Worm (Caenorhabditis elegans) whole organism, late embryonic: ENCODE measurements around the gene nfm-1.

Experiments used
- C08G9.2 ChIP-seq: sonication (generic microtip); optimal IDR thresholded peaks from 2 replicates; lab custom pipeline; 2016; ENCODE audit warnings: mild to moderate bottlenecking, missing genetic modification characterization, moderate library complexity, missing compliant biosample characterization
- C38D4.7 ChIP-seq: fragments of 200-800 bp; sonication (Bioruptor generic); optimal IDR thresholded peaks from 2 replicates; lab custom pipeline; 2018; ENCODE audit warnings: mild to moderate bottlenecking, missing genetic modification characterization, moderate library complexity, missing compliant biosample characterization
- F13H6.1 ChIP-seq: sonication (generic microtip); optimal IDR thresholded peaks from 2 replicates; lab custom pipeline; 2016; ENCODE audit warnings: missing genetic modification characterization, missing compliant biosample characterization
- K09A11.1 ChIP-seq: sonication (generic microtip); optimal IDR thresholded peaks from 2 replicates; lab custom pipeline; 2017; ENCODE audit warnings: antibody characterized with exemption, mild to moderate bottlenecking, missing genetic modification characterization, missing compliant biosample characterization; ENCODE audit not compliant: insufficient read depth
- T23F11.4 ChIP-seq: fragments of 200-800 bp; sonication (Bioruptor generic); optimal IDR thresholded peaks from 2 replicates; lab custom pipeline; 2018; ENCODE audit warnings: mild to moderate bottlenecking, missing genetic modification characterization, missing compliant biosample characterization
- Y22D7AL.16 ChIP-seq: sonication (generic microtip); optimal IDR thresholded peaks from 2 replicates; lab custom pipeline; 2016; ENCODE audit warnings: missing genetic modification characterization, missing compliant biosample characterization
- ama-1 ChIP-seq: fragments of 150-350 bp; optimal IDR thresholded peaks from 2 replicates; lab custom pipeline; 2014
- ceh-18 ChIP-seq: sonication (generic microtip); optimal IDR thresholded peaks from 2 replicates; lab custom pipeline; 2016; ENCODE audit warnings: missing genetic modification characterization, missing compliant biosample characterization
- ceh-19 ChIP-seq: fragments of 200-800 bp; sonication (Bioruptor generic); optimal IDR thresholded peaks from 2 replicates; lab custom pipeline; 2018; ENCODE audit warnings: mild to moderate bottlenecking, missing genetic modification characterization, missing compliant biosample characterization
- ceh-2 ChIP-seq: sonication (generic microtip); optimal IDR thresholded peaks from 2 replicates; lab custom pipeline; 2016; ENCODE audit warnings: missing genotype, missing genetic modification characterization, missing compliant biosample characterization
- ceh-24 ChIP-seq: sonication (generic microtip); optimal IDR thresholded peaks from 2 replicates; lab custom pipeline; 2016; ENCODE audit warnings: mild to moderate bottlenecking, missing genetic modification characterization, missing compliant biosample characterization
- ceh-30 ChIP-seq: fragments of 150-350 bp; optimal IDR thresholded peaks from 2 replicates; lab custom pipeline; 2014; ENCODE audit warnings: missing biosample characterization, missing genetic modification characterization
- ceh-31 ChIP-seq: sonication (generic microtip); optimal IDR thresholded peaks from 2 replicates; lab custom pipeline; 2016; ENCODE audit warnings: missing genetic modification characterization, missing compliant biosample characterization
- ceh-34 ChIP-seq: sonication (generic microtip); optimal IDR thresholded peaks from 2 replicates; lab custom pipeline; 2016; ENCODE audit warnings: mild to moderate bottlenecking, missing genetic modification characterization, missing compliant biosample characterization
- che-1 ChIP-seq: sonication (generic microtip); optimal IDR thresholded peaks from 2 replicates; lab custom pipeline; 2016; ENCODE audit warnings: mild to moderate bottlenecking, missing genetic modification characterization, missing compliant biosample characterization
- dmd-4 ChIP-seq: sonication (generic microtip); optimal IDR thresholded peaks from 2 replicates; lab custom pipeline; 2016; ENCODE audit warnings: borderline replicate concordance, missing genetic modification characterization, missing compliant biosample characterization
- dve-1 ChIP-seq: sonication (generic microtip); optimal IDR thresholded peaks from 2 replicates; lab custom pipeline; 2017; ENCODE audit warnings: antibody characterized with exemption, mild to moderate bottlenecking, missing genetic modification characterization, missing compliant biosample characterization
- elt-4 ChIP-seq: sonication (generic microtip); optimal IDR thresholded peaks from 2 replicates; lab custom pipeline; 2016; ENCODE audit warnings: missing genetic modification characterization, missing compliant biosample characterization
- eyg-1 ChIP-seq: sonication (generic microtip); optimal IDR thresholded peaks from 2 replicates; lab custom pipeline; 2016; ENCODE audit warnings: missing genotype, missing genetic modification characterization, missing compliant biosample characterization
- fax-1 ChIP-seq: sonication (generic microtip); optimal IDR thresholded peaks from 2 replicates; lab custom pipeline; 2016; ENCODE audit warnings: missing genotype, missing genetic modification characterization, missing compliant biosample characterization
- fkh-10 ChIP-seq: fragments of 150-350 bp; optimal IDR thresholded peaks from 2 replicates; lab custom pipeline; 2014; ENCODE audit warnings: missing biosample characterization, missing genetic modification reagents, missing genetic modification characterization
- hlh-13 ChIP-seq: fragments of 200-800 bp; sonication (Bioruptor generic); optimal IDR thresholded peaks from 2 replicates; lab custom pipeline; 2018; ENCODE audit warnings: mild to moderate bottlenecking, missing genetic modification characterization, missing compliant biosample characterization
- hlh-30 ChIP-seq: sonication (generic microtip); optimal IDR thresholded peaks from 2 replicates; lab custom pipeline; 2017; ENCODE audit warnings: antibody characterized with exemption, missing genetic modification characterization, missing compliant biosample characterization; ENCODE audit not compliant: insufficient read depth
- nfya-1 ChIP-seq: sonication (generic microtip); optimal IDR thresholded peaks from 2 replicates; lab custom pipeline; 2017; ENCODE audit warnings: missing genetic modification characterization, mild to moderate bottlenecking, missing compliant biosample characterization, antibody characterized with exemption, moderate library complexity
- nhr-232 ChIP-seq: sonication (generic microtip); optimal IDR thresholded peaks from 2 replicates; lab custom pipeline; 2016; ENCODE audit warnings: missing genetic modification characterization, missing compliant biosample characterization
- odd-2 ChIP-seq: sonication (generic microtip); optimal IDR thresholded peaks from 2 replicates; lab custom pipeline; 2017; ENCODE audit warnings: antibody characterized with exemption, mild to moderate bottlenecking, missing genetic modification characterization, missing compliant biosample characterization
- pat-9 ChIP-seq: fragments of 200-800 bp; sonication (Bioruptor generic); optimal IDR thresholded peaks from 2 replicates; lab custom pipeline; 2018; ENCODE audit warnings: mild to moderate bottlenecking, missing genetic modification characterization, moderate library complexity, missing compliant biosample characterization
- pax-1 ChIP-seq: fragments of 150-350 bp; optimal IDR thresholded peaks from 2 replicates; lab custom pipeline; 2014; ENCODE audit warnings: missing biosample characterization, missing genetic modification characterization
- pha-4 ChIP-seq: fragments of 150-350 bp; optimal IDR thresholded peaks from 2 replicates; lab custom pipeline; 2018; ENCODE audit warnings: missing biosample characterization, missing genetic modification reagents, missing genetic modification characterization
- pqm-1 ChIP-seq: sonication (generic microtip); optimal IDR thresholded peaks from 2 replicates; lab custom pipeline; 2016; ENCODE audit warnings: missing genetic modification characterization, missing compliant biosample characterization
- rnt-1 ChIP-seq: sonication (generic microtip); optimal IDR thresholded peaks from 2 replicates; lab custom pipeline; 2016; ENCODE audit warnings: missing genetic modification characterization, missing compliant biosample characterization
- sdc-2 ChIP-seq: sonication (generic microtip); optimal IDR thresholded peaks from 2 replicates; lab custom pipeline; 2016; ENCODE audit warnings: missing genotype, missing genetic modification characterization, missing compliant biosample characterization
- sox-4 ChIP-seq: sonication (generic microtip); optimal IDR thresholded peaks from 2 replicates; lab custom pipeline; 2017; ENCODE audit warnings: mild to moderate bottlenecking, missing genetic modification characterization, inconsistent platforms, missing compliant biosample characterization
- tbx-2 ChIP-seq: sonication (generic microtip); optimal IDR thresholded peaks from 2 replicates; lab custom pipeline; 2016; ENCODE audit warnings: missing genetic modification characterization, missing compliant biosample characterization
- tbx-7 ChIP-seq: sonication (generic microtip); optimal IDR thresholded peaks from 2 replicates; lab custom pipeline; 2016; ENCODE audit warnings: missing genotype, missing genetic modification characterization, missing compliant biosample characterization
- unc-3 ChIP-seq, 2 experiments: fragments of 200-800 bp in 1 of 2; sonication (Bioruptor generic) in 1 of 2; sonication (generic microtip) in 1 of 2; conservative IDR thresholded peaks in 1 of 2; optimal IDR thresholded peaks in 1 of 2; 2 replicates each; pipeline versions ENCODE4 v1.3.6 to Lab custom; 2016 to 2022; ENCODE audit warnings: missing compliant biosample characterization in 2 of 2, missing genetic modification characterization in 2 of 2, missing genetic modification reagents in 1 of 2
- unc-42 ChIP-seq: sonication (generic microtip); optimal IDR thresholded peaks from 2 replicates; lab custom pipeline; 2016; ENCODE audit warnings: missing genotype, missing genetic modification characterization, missing compliant biosample characterization
- unc-55 ChIP-seq: sonication (generic microtip); optimal IDR thresholded peaks from 2 replicates; lab custom pipeline; 2017; ENCODE audit warnings: missing biosample characterization, missing genetic modification reagents, missing genetic modification characterization
- zip-5 ChIP-seq: sonication (generic microtip); optimal IDR thresholded peaks from 2 replicates; lab custom pipeline; 2016; ENCODE audit warnings: missing genetic modification characterization, missing compliant biosample characterization

nfm-1 gene

DNA sequence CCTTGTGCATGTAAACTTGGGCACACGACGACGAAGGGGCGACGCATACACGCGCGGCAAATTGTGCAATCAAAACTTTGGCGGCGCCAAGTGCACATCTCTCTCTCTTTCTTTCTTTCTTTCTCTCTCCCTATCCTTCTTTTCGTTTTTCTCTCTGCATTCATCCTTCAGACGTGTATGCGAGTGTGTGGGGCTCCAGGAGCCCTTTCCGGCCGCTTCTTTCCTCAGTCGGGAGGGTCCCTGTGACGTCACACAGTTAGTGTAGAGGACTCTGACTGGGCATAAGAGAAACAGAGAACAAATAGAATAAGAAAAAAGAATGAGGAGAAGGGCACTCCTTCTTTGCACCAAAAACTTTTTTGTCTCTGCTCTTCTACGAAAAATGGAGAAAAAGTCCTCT is 21.8 kb upstream of the nfm-1 start (continued):
- TF ChIP-seq unc-42 (tag; lab: Kevin White, UChicago) (peak; percentile 80), dmd-4 (peak; percentile 15), hlh-30 (tag; lab: Kevin White, UChicago) (no peak), fkh-10 (no peak), ceh-19 (GFP tag; lab: Kevin White, UChicago) (no peak), ama-1 (lab: Kevin White, UChicago) (no peak), unc-55 (GFP tag; lab: Kevin White, UChicago) (no peak), fax-1 (tag; lab: Kevin White, UChicago) (peak; percentile 6), hlh-13 (GFP tag; lab: Kevin White, UChicago) (no peak), rnt-1 (no peak), nhr-232 (tag; lab: Kevin White, UChicago) (no peak), F13H6.1 (tag; lab: Kevin White, UChicago) (no peak), pax-1 (no peak), unc-3 (GFP tag; conservative IDR thresholded peaks at IDR 0.05; lab: Robert Waterston, UW) (no peak), unc-3 (tag; optimal IDR thresholded peaks at IDR 0.05; lab: Kevin White, UChicago) (no peak), Y22D7AL.16 (no peak), pha-4 (tag; lab: Kevin White, UChicago) (no peak), ceh-30 (tag; lab: Kevin White, UChicago) (no peak), pat-9 (tag; lab: Kevin White, UChicago) (no peak), sox-4 (tag; lab: Kevin White, UChicago) (no peak), zip-5 (tag; lab: Kevin White, UChicago) (no peak), elt-4 (tag; lab: Kevin White, UChicago) (no peak), eyg-1 (tag; lab: Kevin White, UChicago) (no peak), dve-1 (no peak), ceh-18 (tag; lab: Kevin White, UChicago) (peak; percentile 63), ceh-2 (tag; lab: Kevin White, UChicago) (no peak), tbx-2 (peak; percentile 39)

DNA sequence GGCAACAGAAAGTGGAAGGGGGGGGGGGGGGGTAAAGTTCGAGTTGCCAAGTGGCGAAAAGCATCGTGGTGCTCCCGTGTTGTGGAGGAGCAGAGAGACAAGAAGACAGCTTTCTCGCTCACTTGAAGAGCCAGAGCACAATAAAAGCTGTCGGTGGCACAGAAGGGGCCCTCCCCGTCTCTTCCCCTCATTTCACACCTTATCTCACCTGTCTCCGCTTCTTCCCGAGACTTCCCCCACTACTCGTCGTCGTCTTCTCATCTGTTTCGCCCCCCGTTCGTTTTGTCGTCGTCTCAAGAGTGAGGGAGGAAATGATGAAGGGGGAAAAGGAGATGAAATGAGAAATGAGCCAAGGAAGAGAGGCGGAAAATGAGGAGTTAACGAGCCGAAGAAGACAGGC is 20.8 kb upstream of the nfm-1 start:
- TF ChIP-seq zip-5 (tag; lab: Kevin White, UChicago) = no peak
- no peak for TF ChIP-seq ceh-24
- peak; percentile 28 for TF ChIP-seq sdc-2 (tag; lab: Kevin White, UChicago)
- no peak for TF ChIP-seq tbx-7 (tag; lab: Kevin White, UChicago)
- TF ChIP-seq K09A11.1 (tag; lab: Kevin White, UChicago) = no peak
- peak; percentile 5 for TF ChIP-seq nhr-232 (tag; lab: Kevin White, UChicago)
- TF ChIP-seq ceh-18 (tag; lab: Kevin White, UChicago) = peak; percentile 79
- TF ChIP-seq nfya-1 = peak; percentile 14
- no peak for TF ChIP-seq T23F11.4 (GFP tag; lab: Kevin White, UChicago)
- TF ChIP-seq hlh-13 (GFP tag; lab: Kevin White, UChicago) = no peak
- TF ChIP-seq ceh-34 (tag; lab: Kevin White, UChicago) = peak; percentile 38
- peak; percentile 40 for TF ChIP-seq ceh-31 (tag; lab: Kevin White, UChicago)
- TF ChIP-seq ceh-19 (GFP tag; lab: Kevin White, UChicago) = peak; percentile 48
- peak; percentile 12 for TF ChIP-seq C38D4.7 (GFP tag; lab: Kevin White, UChicago)
- TF ChIP-seq pat-9 (tag; lab: Kevin White, UChicago) = peak; percentile 35
- no peak for TF ChIP-seq pqm-1 (tag; lab: Kevin White, UChicago)
- TF ChIP-seq fkh-10 = no peak
- TF ChIP-seq che-1 = no peak
- TF ChIP-seq unc-55 (GFP tag; lab: Kevin White, UChicago) = peak; percentile 36
- peak; percentile 49 for TF ChIP-seq rnt-1
- peak; percentile 32 for TF ChIP-seq C08G9.2 (tag; lab: Kevin White, UChicago)
- no peak for TF ChIP-seq odd-2 (tag; lab: Kevin White, UChicago)
- TF ChIP-seq sox-4 (tag; lab: Kevin White, UChicago) = peak; percentile 41
- peak; percentile 73 for TF ChIP-seq tbx-2
